Worm (Caenorhabditis elegans) whole organism, L4/young adult: ENCODE results near the gene C50F4.1.

Source experiments
- W03F9.2 ChIP-seq: fragments of 150-350 bp; optimal IDR thresholded peaks from 2 replicates; lab custom pipeline; 2014; ENCODE audit warnings: missing biosample characterization, missing genetic modification characterization
- dao-5 ChIP-seq: sonication (generic microtip); optimal IDR thresholded peaks from 2 replicates; lab custom pipeline; 2016; ENCODE audit warnings: missing genotype, missing genetic modification characterization, moderate library complexity, missing compliant biosample characterization
- him-1 ChIP-seq: sonication (generic microtip); optimal IDR thresholded peaks from 2 replicates; lab custom pipeline; 2016; ENCODE audit warnings: missing genotype, missing genetic modification reagents, missing genetic modification characterization, missing compliant biosample characterization

DNA sequence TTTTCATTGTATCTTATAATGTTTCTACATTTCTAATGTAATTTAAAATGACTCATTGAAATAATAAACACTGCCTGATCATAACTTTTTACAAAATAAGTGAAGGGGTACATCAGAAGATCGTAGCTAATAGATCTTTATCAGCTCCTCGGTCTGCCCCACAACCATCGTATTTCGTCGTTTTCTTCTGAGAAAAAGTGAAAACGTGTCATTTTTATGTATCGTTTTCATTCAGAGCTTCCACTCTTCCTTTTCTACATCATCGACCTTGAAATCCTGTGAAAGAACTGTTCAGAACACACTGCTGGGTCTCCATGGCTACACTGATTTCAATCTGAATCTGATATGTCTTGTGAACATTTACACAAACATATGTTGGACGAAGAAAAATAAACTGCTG lies 27.3 kb upstream of the C50F4.1 start:
- no peak for TF ChIP-seq him-1 (tag; lab: Kevin White, UChicago)
- no peak for TF ChIP-seq dao-5 (tag; lab: Kevin White, UChicago)
- TF ChIP-seq W03F9.2 (tag; lab: Kevin White, UChicago), result no peak
